Fruit fly (Drosophila melanogaster) whole organism, embryonic: ENCODE results near the gene SecS.

Experiments used
- Adf1 ChIP-seq: fragments of 200-800 bp; sonication (Bioruptor generic); IDR thresholded peaks from 2 replicates; pipeline ENCODE4 v1.3.6; 2022; ENCODE audit warnings: missing biosample characterization, missing genetic modification characterization
- Atf3 ChIP-seq: fragments of 200-800 bp; sonication (Bioruptor generic); optimal IDR thresholded peaks from 3 replicates; lab custom pipeline; 2016; ENCODE audit warnings: missing biosample characterization, missing genetic modification characterization
- Awh ChIP-seq: fragments of 200-800 bp; sonication (Bioruptor generic); IDR thresholded peaks from 2 replicates; pipeline ENCODE4, ENCODE4 v1.3.6; 2022; ENCODE audit warnings: missing biosample characterization, missing genetic modification characterization
- B-H2 ChIP-seq: fragments of 200-800 bp; sonication (Bioruptor generic); optimal IDR thresholded peaks from 2 replicates; lab custom pipeline; 2018; ENCODE audit warnings: missing biosample characterization, mild to moderate bottlenecking, missing genetic modification characterization
- CG11247 ChIP-seq: fragments of 200-800 bp; sonication (Bioruptor generic); IDR thresholded peaks from 2 replicates; pipeline ENCODE4 v1.3.6; 2022; ENCODE audit warnings: missing biosample characterization, missing genetic modification characterization
- CG13296 ChIP-seq: fragments of 200-800 bp; sonication (Bioruptor generic); optimal IDR thresholded peaks from 3 replicates; lab custom pipeline; 2018; ENCODE audit warnings: missing biosample characterization, mild to moderate bottlenecking, missing genetic modification characterization
- CG14860 ChIP-seq: fragments of 200-800 bp; sonication (Bioruptor generic); IDR thresholded peaks from 3 replicates; pipeline ENCODE4 v1.3.6; 2022; ENCODE audit warnings: missing biosample characterization, missing genetic modification characterization; ENCODE audit not compliant: partially characterized antibody
- CG14965 ChIP-seq: fragments of 200-800 bp; sonication (Bioruptor generic); optimal IDR thresholded peaks from 2 replicates; lab custom pipeline; 2016; ENCODE audit warnings: missing biosample characterization, missing genetic modification characterization, borderline replicate concordance
- CG16815 ChIP-seq: fragments of 200-800 bp; sonication (Bioruptor generic); optimal IDR thresholded peaks from 3 replicates; lab custom pipeline; 2017; ENCODE audit warnings: missing biosample characterization, mild to moderate bottlenecking, missing genetic modification characterization
- CG18262 ChIP-seq: fragments of 200-800 bp; optimal IDR thresholded peaks from 3 replicates; lab custom pipeline; 2019; ENCODE audit warnings: missing biosample characterization, mild to moderate bottlenecking, missing genetic modification characterization, moderate library complexity
- CG18619 ChIP-seq: fragments of 200-800 bp; sonication (Bioruptor generic); optimal IDR thresholded peaks from 3 replicates; lab custom pipeline; 2017; ENCODE audit warnings: missing biosample characterization, mild to moderate bottlenecking, missing genetic modification characterization
- CG2116 ChIP-seq: fragments of 200-800 bp; sonication (Bioruptor generic); optimal IDR thresholded peaks from 3 replicates; lab custom pipeline; 2018; ENCODE audit warnings: missing biosample characterization, mild to moderate bottlenecking, missing genetic modification characterization
- CG2129 ChIP-seq: fragments of 200-800 bp; sonication (Bioruptor generic); IDR thresholded peaks from 2 replicates; pipeline ENCODE4 v1.3.6; 2022; ENCODE audit warnings: missing biosample characterization, missing genetic modification characterization; ENCODE audit not compliant: partially characterized antibody
- CG2202 ChIP-seq: fragments of 200-800 bp; sonication (Bioruptor generic); optimal IDR thresholded peaks from 2 replicates; lab custom pipeline; 2018; ENCODE audit warnings: missing biosample characterization, mild to moderate bottlenecking, missing genetic modification characterization
- CG34224 ChIP-seq: fragments of 200-800 bp; sonication (Bioruptor generic); IDR thresholded peaks from 3 replicates; pipeline ENCODE4 v1.3.6; 2022; ENCODE audit warnings: missing biosample characterization, missing genetic modification characterization; ENCODE audit not compliant: partially characterized antibody
- CG4707 ChIP-seq: fragments of 200-800 bp; sonication (Bioruptor generic); optimal IDR thresholded peaks from 2 replicates; lab custom pipeline; 2018; ENCODE audit warnings: missing biosample characterization, mild to moderate bottlenecking, missing genetic modification characterization, moderate library complexity
- CG7839 ChIP-seq: fragments of 200-800 bp; sonication (Bioruptor generic); optimal IDR thresholded peaks from 3 replicates; lab custom pipeline; 2018; ENCODE audit warnings: missing biosample characterization, mild to moderate bottlenecking, missing genetic modification characterization, moderate library complexity
- CoRest ChIP-seq: fragments of 200-800 bp; sonication (Bioruptor generic); optimal IDR thresholded peaks from 3 replicates; lab custom pipeline; 2018; ENCODE audit warnings: missing biosample characterization, mild to moderate bottlenecking, missing genetic modification characterization, moderate library complexity
- D ChIP-seq, 2 experiments: fragments of 200-800 bp in 1 of 2; fragments of >200 bp in 1 of 2; sonication (Bioruptor generic) in 1 of 2; optimal IDR thresholded peaks; 2 replicates in 1 of 2; 3 replicates in 1 of 2; lab custom pipeline; 2017; ENCODE audit warnings: mild to moderate bottlenecking in 1 of 2, missing biosample characterization in 1 of 2, missing genetic modification characterization in 1 of 2, missing genetic modification reagents in 1 of 2
- Deaf1 ChIP-seq: fragments of 200-800 bp; optimal IDR thresholded peaks from 3 replicates; lab custom pipeline; 2019; ENCODE audit warnings: missing biosample characterization, mild to moderate bottlenecking, missing genetic modification characterization, moderate library complexity
- Dip2 ChIP-seq: fragments of 200-800 bp; sonication (Bioruptor generic); IDR thresholded peaks from 2 replicates; pipeline ENCODE4 v1.3.6; 2022; ENCODE audit warnings: missing biosample characterization, missing genetic modification characterization
- Dll ChIP-seq: fragments of 200-800 bp; sonication (Bioruptor generic); IDR thresholded peaks from 4 replicates; pipeline ENCODE4 v1.3.6; 2022; ENCODE audit warnings: missing biosample characterization, missing genetic modification characterization; ENCODE audit not compliant: partially characterized antibody
- Doc2 ChIP-seq: fragments of 200-800 bp; sonication (Bioruptor generic); IDR thresholded peaks from 2 replicates; pipeline ENCODE4 v1.3.6; 2022; ENCODE audit warnings: missing biosample characterization, missing genetic modification characterization
- Ets97D ChIP-seq: fragments of 200-800 bp; sonication (Bioruptor generic); optimal IDR thresholded peaks from 3 replicates; lab custom pipeline; 2016; ENCODE audit warnings: missing biosample characterization, missing genetic modification characterization
- Fer2 ChIP-seq: fragments of 200-800 bp; sonication (Bioruptor generic); optimal IDR thresholded peaks from 2 replicates; lab custom pipeline; 2018; ENCODE audit warnings: missing biosample characterization, mild to moderate bottlenecking, missing genetic modification characterization, moderate library complexity
- HHEX ChIP-seq: fragments of 200-800 bp; sonication (Bioruptor generic); optimal IDR thresholded peaks from 3 replicates; lab custom pipeline; 2017; ENCODE audit warnings: missing biosample characterization, mild to moderate bottlenecking, missing genetic modification characterization, missing genetic modification reagents
- Hey ChIP-seq: fragments of 200-800 bp; sonication (Bioruptor generic); optimal IDR thresholded peaks from 3 replicates; lab custom pipeline; 2018; ENCODE audit warnings: missing biosample characterization, mild to moderate bottlenecking, missing genetic modification characterization
- HmgD ChIP-seq: fragments of 200-800 bp; sonication (Bioruptor generic); optimal IDR thresholded peaks from 3 replicates; lab custom pipeline; 2016; ENCODE audit warnings: missing biosample characterization, missing genetic modification characterization
- Hsf ChIP-seq: fragments of 200-800 bp; sonication (Bioruptor generic); optimal IDR thresholded peaks from 3 replicates; lab custom pipeline; 2016; ENCODE audit warnings: missing biosample characterization, missing genetic modification characterization
- Meics ChIP-seq: fragments of 200-800 bp; sonication (Bioruptor generic); optimal IDR thresholded peaks from 2 replicates; lab custom pipeline; 2017; ENCODE audit warnings: missing biosample characterization, mild to moderate bottlenecking, missing genetic modification characterization
- Sin3A ChIP-seq: fragments of >200 bp; optimal IDR thresholded peaks from 2 replicates; lab custom pipeline; 2018
- Sox102F ChIP-seq: fragments of 200-800 bp; sonication (Bioruptor generic); optimal IDR thresholded peaks from 2 replicates; lab custom pipeline; 2018; ENCODE audit warnings: missing biosample characterization, mild to moderate bottlenecking, missing genetic modification characterization, moderate library complexity
- Trl ChIP-seq, 3 experiments: fragments of >200 bp in 2 of 3; fragments of 200-800 bp in 1 of 3; sonication (Bioruptor generic) in 1 of 3; optimal IDR thresholded peaks; 2 replicates in 1 of 3; 3 replicates in 2 of 3; lab custom pipeline; 2016 to 2017; ENCODE audit warnings: missing biosample characterization in 1 of 3, missing genetic modification characterization in 1 of 3
- Vsx1 ChIP-seq: fragments of 200-800 bp; sonication (Bioruptor generic); optimal IDR thresholded peaks from 2 replicates; lab custom pipeline; 2017; ENCODE audit warnings: missing biosample characterization, mild to moderate bottlenecking, missing genetic modification characterization, missing genetic modification reagents
- Xbp1 ChIP-seq: fragments of 200-800 bp; sonication (Bioruptor generic); optimal IDR thresholded peaks from 3 replicates; lab custom pipeline; 2016; ENCODE audit warnings: missing biosample characterization, mild to moderate bottlenecking, missing genetic modification characterization
- bcd ChIP-seq: fragments of 200-800 bp; sonication (Bioruptor generic); optimal IDR thresholded peaks from 2 replicates; lab custom pipeline; 2017; ENCODE audit warnings: missing biosample characterization, mild to moderate bottlenecking, missing genetic modification characterization
- bigmax ChIP-seq: fragments of 200-800 bp; sonication (Bioruptor generic); optimal IDR thresholded peaks from 2 replicates; lab custom pipeline; 2018; ENCODE audit warnings: missing biosample characterization, mild to moderate bottlenecking, missing genetic modification characterization
- disco-r ChIP-seq: fragments of 200-800 bp; sonication (Bioruptor generic); optimal IDR thresholded peaks from 2 replicates; lab custom pipeline; 2016; ENCODE audit warnings: missing biosample characterization, missing genetic modification characterization
- emc ChIP-seq: fragments of 200-800 bp; sonication (Bioruptor generic); optimal IDR thresholded peaks from 2 replicates; lab custom pipeline; 2016; ENCODE audit warnings: missing biosample characterization, missing genetic modification characterization
- esg ChIP-seq: fragments of 200-800 bp; sonication (Bioruptor generic); conservative IDR thresholded peaks from 2 replicates; pipeline ENCODE4 v1.3.6; 2022; ENCODE audit warnings: missing biosample characterization, missing genetic modification characterization
- eyg ChIP-seq: fragments of 200-800 bp; sonication (Bioruptor generic); optimal IDR thresholded peaks from 3 replicates; lab custom pipeline; 2016; ENCODE audit warnings: missing biosample characterization, missing genetic modification characterization
- fd3F ChIP-seq: fragments of 200-800 bp; sonication (Bioruptor generic); optimal IDR thresholded peaks from 2 replicates; lab custom pipeline; 2018; ENCODE audit warnings: missing biosample characterization, mild to moderate bottlenecking, missing genetic modification characterization, moderate library complexity
- ind ChIP-seq: fragments of 200-800 bp; sonication (Bioruptor generic); optimal IDR thresholded peaks from 3 replicates; lab custom pipeline; 2016; ENCODE audit warnings: missing biosample characterization, missing genetic modification characterization
- knrl ChIP-seq: fragments of 200-800 bp; sonication (Bioruptor generic); IDR thresholded peaks from 3 replicates; pipeline ENCODE4 v1.3.6; 2022; ENCODE audit warnings: missing biosample characterization, missing genetic modification characterization; ENCODE audit not compliant: partially characterized antibody
- pnt ChIP-seq: fragments of 200-800 bp; sonication (Bioruptor generic); optimal IDR thresholded peaks from 3 replicates; lab custom pipeline; 2016; ENCODE audit warnings: missing biosample characterization, missing genetic modification characterization
- pum ChIP-seq: fragments of 200-800 bp; sonication (Bioruptor generic); optimal IDR thresholded peaks from 2 replicates; lab custom pipeline; 2016; ENCODE audit warnings: missing biosample characterization, missing genetic modification characterization
- sqz ChIP-seq: fragments of 200-800 bp; sonication (Bioruptor generic); optimal IDR thresholded peaks from 3 replicates; lab custom pipeline; 2018; ENCODE audit warnings: missing biosample characterization, mild to moderate bottlenecking, missing genetic modification characterization
- tin ChIP-seq: fragments of 200-800 bp; sonication (Bioruptor generic); optimal IDR thresholded peaks from 3 replicates; lab custom pipeline; 2016; ENCODE audit warnings: missing biosample characterization, missing genetic modification characterization
- tio ChIP-seq: fragments of 200-800 bp; sonication (Bioruptor generic); optimal IDR thresholded peaks from 2 replicates; lab custom pipeline; 2017; ENCODE audit warnings: missing biosample characterization, missing genetic modification characterization, inconsistent platforms
- yki ChIP-seq: fragments of >200 bp; optimal IDR thresholded peaks from 3 replicates; lab custom pipeline; 2018

Gene SecS

DNA sequence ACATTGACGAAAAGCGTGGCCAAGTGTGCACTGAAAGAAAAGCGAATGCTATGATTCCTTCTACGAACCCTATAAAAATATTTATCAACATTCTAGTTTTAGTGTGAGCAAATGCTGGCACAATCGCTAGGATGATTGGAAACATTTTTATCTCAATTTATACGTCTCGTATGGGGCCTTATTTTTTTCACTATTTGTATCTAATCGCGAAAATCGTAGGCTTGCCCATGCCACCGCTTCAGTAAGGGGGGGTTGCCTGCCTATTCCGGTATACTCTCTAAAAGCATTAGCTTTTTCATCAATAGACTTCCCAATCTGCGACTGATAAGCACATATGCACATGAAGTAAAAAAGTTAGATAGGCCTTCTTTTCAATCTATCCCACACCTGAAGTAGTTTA lies 35.6 kb upstream of the SecS start (continued):
- peak; percentile 79 for TF ChIP-seq Meics (GFP tag; lab: Kevin White, UChicago)
- peak; percentile 81 for TF ChIP-seq CG13296 (GFP tag; lab: Kevin White, UChicago)
- no peak for TF ChIP-seq HmgD (GFP tag; lab: Kevin White, UChicago)
- peak; percentile 38 for TF ChIP-seq Ets97D (GFP tag; lab: Kevin White, UChicago)
- peak; percentile 81 for TF ChIP-seq CoRest (tag; lab: Kevin White, UChicago)
- TF ChIP-seq Atf3: peak; percentile 70
- TF ChIP-seq CG2129 (GFP tag; lab: Robert Waterston, UW): no peak
- TF ChIP-seq esg (GFP tag; lab: Robert Waterston, UW): peak; percentile 82
- no peak for TF ChIP-seq CG2202
- peak; percentile 91 for TF ChIP-seq Hey
- peak; percentile 66 for TF ChIP-seq Vsx1 (GFP tag; lab: Kevin White, UChicago)
- TF ChIP-seq CG18262: peak; percentile 72
- peak; percentile 36 for TF ChIP-seq CG14965 (GFP tag; lab: Kevin White, UChicago)
- peak; percentile 67 for TF ChIP-seq Adf1 (GFP tag; lab: Robert Waterston, UW)
- TF ChIP-seq pum: peak; percentile 75
- TF ChIP-seq CG16815 (GFP tag; lab: Kevin White, UChicago): peak; percentile 46
- peak; percentile 79 for TF ChIP-seq Doc2 (GFP tag; lab: Robert Waterston, UW)
- no peak for TF ChIP-seq Dip2
- no peak for TF ChIP-seq sqz (GFP tag; lab: Kevin White, UChicago)
- no peak for TF ChIP-seq knrl (GFP tag; lab: Robert Waterston, UW)
- TF ChIP-seq ind (GFP tag; lab: Kevin White, UChicago): peak; percentile 78
- no peak for TF ChIP-seq D (optimal IDR thresholded peaks at IDR 0.05; lab: Kevin White, UChicago)
- TF ChIP-seq D (GFP tag; optimal IDR thresholded peaks at IDR 0.05; lab: Kevin White, UChicago): peak; percentile 72
- no peak for TF ChIP-seq Trl (optimal IDR thresholded peaks at IDR 0.05; lab: Kevin White, UChicago)
- TF ChIP-seq Trl (GFP tag; optimal IDR thresholded peaks at IDR 0.05; lab: Kevin White, UChicago): peak; percentile 37
- no peak for TF ChIP-seq CG7839 (tag; lab: Kevin White, UChicago)
- TF ChIP-seq CG11247: peak; percentile 82
- no peak for TF ChIP-seq Sin3A (lab: Kevin White, UChicago)
- TF ChIP-seq B-H2 (GFP tag; lab: Kevin White, UChicago): peak; percentile 45
- TF ChIP-seq fd3F (GFP tag; lab: Kevin White, UChicago): peak; percentile 73
- TF ChIP-seq Hsf (GFP tag; lab: Kevin White, UChicago): peak; percentile 76
- peak; percentile 73 for TF ChIP-seq pnt
- peak; percentile 9 for TF ChIP-seq CG2116 (GFP tag; lab: Kevin White, UChicago)
- peak; percentile 63 for TF ChIP-seq emc (GFP tag; lab: Kevin White, UChicago)
- peak; percentile 19 for TF ChIP-seq CG4707 (GFP tag; lab: Kevin White, UChicago)
- peak; percentile 80 for TF ChIP-seq HHEX (GFP tag; lab: Kevin White, UChicago)
- TF ChIP-seq Sox102F: no peak
- TF ChIP-seq Dll (GFP tag; lab: Robert Waterston, UW): no peak
- TF ChIP-seq yki: no peak
- no peak for TF ChIP-seq tio (GFP tag; lab: Kevin White, UChicago)
- peak; percentile 59 for TF ChIP-seq tin (GFP tag; lab: Kevin White, UChicago)
- peak; percentile 25 for TF ChIP-seq Deaf1
- TF ChIP-seq disco-r (GFP tag; lab: Kevin White, UChicago): peak; percentile 26
- peak; percentile 80 for TF ChIP-seq bcd (GFP tag; lab: Kevin White, UChicago)
- peak; percentile 61 for TF ChIP-seq CG18619 (GFP tag; lab: Kevin White, UChicago)
- peak; percentile 77 for TF ChIP-seq eyg (GFP tag; lab: Kevin White, UChicago)
- TF ChIP-seq CG34224 (GFP tag; lab: Robert Waterston, UW): no peak
- peak; percentile 76 for TF ChIP-seq Xbp1 (GFP tag; lab: Kevin White, UChicago)
- peak; percentile 85 for TF ChIP-seq Awh (GFP tag; lab: Robert Waterston, UW)
- peak; percentile 16 for TF ChIP-seq bigmax (GFP tag; lab: Kevin White, UChicago)
- no peak for TF ChIP-seq CG14860 (GFP tag; lab: Robert Waterston, UW)
- peak; percentile 2 for TF ChIP-seq Fer2
